Worm (Caenorhabditis elegans) whole organism, young adult: ENCODE measurements around the gene srh-220.

Source experiments
- F52B5.7 ChIP-seq: sonication (generic microtip); optimal IDR thresholded peaks from 2 replicates; lab custom pipeline; 2016; ENCODE audit warnings: mild to moderate bottlenecking, missing genetic modification characterization, missing compliant biosample characterization
- F57C9.4 ChIP-seq: sonication (generic microtip); optimal IDR thresholded peaks from 2 replicates; lab custom pipeline; 2017; ENCODE audit warnings: mild to moderate bottlenecking, missing genetic modification characterization, missing compliant biosample characterization
- Y67H2A.10 ChIP-seq: fragments of 200-800 bp; sonication (Bioruptor generic); conservative IDR thresholded peaks from 2 replicates; pipeline ENCODE4 v1.3.6; 2022; ENCODE audit warnings: missing genetic modification reagents, missing genetic modification characterization, missing compliant biosample characterization
- ZK185.1 ChIP-seq: sonication (generic microtip); optimal IDR thresholded peaks from 2 replicates; lab custom pipeline; 2016; ENCODE audit warnings: mild to moderate bottlenecking, missing genetic modification characterization, missing compliant biosample characterization; ENCODE audit not compliant: poor library complexity, severe bottlenecking
- dox-1 ChIP-seq: fragments of 200-800 bp; sonication (Bioruptor generic); IDR thresholded peaks from 2 replicates; pipeline ENCODE4 v1.3.6; 2022; ENCODE audit warnings: missing genetic modification reagents, missing genetic modification characterization, missing compliant biosample characterization
- efl-1 ChIP-seq: fragments of 150-350 bp; optimal IDR thresholded peaks from 2 replicates; lab custom pipeline; 2014; ENCODE audit warnings: missing biosample characterization, missing genetic modification reagents, missing genetic modification characterization
- ets-4 ChIP-seq: fragments of 200-800 bp; sonication (Bioruptor generic); optimal IDR thresholded peaks from 2 replicates; lab custom pipeline; 2018; ENCODE audit warnings: mild to moderate bottlenecking, missing genetic modification characterization, missing compliant biosample characterization
- nfya-2 ChIP-seq: fragments of 200-800 bp; sonication (Bioruptor generic); IDR thresholded peaks from 2 replicates; pipeline ENCODE4 v1.3.6; 2022; ENCODE audit warnings: missing genetic modification reagents, missing genetic modification characterization, missing compliant biosample characterization
- repo-1 ChIP-seq: sonication (generic microtip); optimal IDR thresholded peaks from 2 replicates; lab custom pipeline; 2017; ENCODE audit warnings: mild to moderate bottlenecking, missing genetic modification characterization, missing compliant biosample characterization
- snpc-4 ChIP-seq, 5 experiments: fragments of 150-350 bp in 1 of 5; sonication (generic microtip) in 4 of 5; optimal IDR thresholded peaks; 2 replicates each; lab custom pipeline; 2014 to 2018; ENCODE audit warnings: missing genetic modification characterization in 5 of 5, missing biosample characterization in 3 of 5, antibody characterized with exemption in 2 of 5, mild to moderate bottlenecking in 2 of 5, missing compliant biosample characterization in 2 of 5, missing genotype in 2 of 5, moderate library complexity in 2 of 5, missing genetic modification reagents in 1 of 5
- unc-62 ChIP-seq: fragments of 150-350 bp; optimal IDR thresholded peaks from 2 replicates; lab custom pipeline; 2014; ENCODE audit warnings: missing biosample characterization, missing genetic modification reagents, missing genetic modification characterization

ce11 chrIV:3956095-3956494 lies 21.7 kb downstream of the srh-220 start, which contains the start of gene clec-73:
- TF ChIP-seq dox-1 (GFP tag; lab: Robert Waterston, UW) (no peak), efl-1 (GFP tag; lab: Kevin White, UChicago) (no peak), ets-4 (GFP tag; lab: Kevin White, UChicago) (no peak), repo-1 (no peak), unc-62 (no peak), Y67H2A.10 (GFP tag; lab: Robert Waterston, UW) (no peak), nfya-2 (no peak), snpc-4 (GFP tag; optimal IDR thresholded peaks at IDR 0.05; lab: Kevin White, UChicago) (no peak), snpc-4 (tag; optimal IDR thresholded peaks at IDR 0.05; lab: Kevin White, UChicago) (no peak), ZK185.1 (no peak), F52B5.7 (tag; lab: Kevin White, UChicago) (no peak), F57C9.4 (tag; lab: Kevin White, UChicago) (no peak)
